Worm (Caenorhabditis elegans): ENCODE measurements around the gene C27D9.1.
A peak's percentile ranks its signal among the peaks of the same experiment; 100 is the strongest.

The C27D9.1 gene

DNA sequence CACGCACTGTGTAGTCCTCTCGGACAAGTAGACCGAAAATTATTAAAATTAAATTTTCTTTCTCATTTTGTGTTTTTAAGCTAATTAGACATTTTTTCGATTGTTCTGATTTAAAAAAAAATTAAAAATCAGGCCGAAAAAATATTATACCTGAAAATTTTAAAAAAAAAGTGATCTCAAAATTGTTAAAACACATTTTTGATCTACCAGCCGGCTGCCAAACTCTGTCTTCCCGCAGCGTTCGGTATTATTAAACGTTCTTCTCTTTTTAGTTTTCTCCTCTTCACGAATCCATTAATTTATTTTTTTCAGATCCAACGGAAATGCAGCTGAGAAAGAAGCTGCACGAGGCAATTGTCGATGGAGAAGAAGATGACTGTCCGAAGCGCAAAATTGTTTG lies at the start of gene C27D9.1:
C27D9.1 (plus strand) TSS at position 281 of the 400 bp plus-strand sequence.
- TF ChIP-seq nhr-90 (tag; optimal IDR thresholded peaks at IDR 0.05; ENCODE audit: poor library complexity) (no peak), aly-2 (tag; optimal IDR thresholded peaks at IDR 0.05) (no peak), zip-4 (GFP tag; optimal IDR thresholded peaks at IDR 0.05) (no peak), snpc-4 (tag; optimal IDR thresholded peaks at IDR 0.05) (no peak), ceh-88 (GFP tag; IDR thresholded peaks at IDR 0.05) (no peak), sox-4 (tag; optimal IDR thresholded peaks at IDR 0.05) (no peak)

DNA sequence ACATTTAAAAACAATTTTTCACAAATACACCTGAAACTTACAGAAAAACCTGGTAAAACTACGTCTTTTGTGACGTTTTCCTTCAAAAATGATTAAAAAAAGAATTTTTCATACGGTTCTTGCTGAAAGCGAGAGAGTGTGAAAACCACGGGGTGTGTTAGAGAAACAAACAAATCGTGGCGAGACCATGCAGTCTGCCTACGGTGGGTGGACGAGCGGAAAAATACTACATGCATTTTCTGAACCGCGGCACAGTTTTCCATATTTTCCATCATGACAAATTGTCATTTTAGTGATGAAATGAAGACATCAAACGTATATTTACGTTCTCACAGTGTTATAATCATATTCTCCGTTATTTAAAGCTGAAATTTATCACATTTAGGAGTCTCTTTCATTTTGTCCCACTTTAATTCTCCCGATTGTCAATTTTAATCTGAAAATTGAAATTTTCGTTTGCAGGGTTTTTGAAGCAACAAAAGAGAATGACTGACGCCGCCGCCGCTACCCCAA lies 46.8 kb upstream of the C27D9.1 start, which contains the start of the genes F10G7.9 and tsn-1:
F10G7.9 (minus strand) TSS at position 127 of the 513 bp plus-strand sequence.
tsn-1 (plus strand) TSS at position 463 of the 513 bp plus-strand sequence.
- TF ChIP-seq lin-35 (GFP tag; optimal IDR thresholded peaks at IDR 0.05) (peak; percentile 61 to 86), ama-1 (optimal IDR thresholded peaks at IDR 0.05) (no peak), lin-14 (GFP tag; optimal IDR thresholded peaks at IDR 0.05) (peak; percentile 68), F16B12.6 (tag; optimal IDR thresholded peaks at IDR 0.05) (peak; percentile 41), Y116A8C.19 (tag; optimal IDR thresholded peaks at IDR 0.05; ENCODE audit: borderline replicate concordance) (no peak), tlp-1 (tag; optimal IDR thresholded peaks at IDR 0.05) (no peak), lir-3 (tag; optimal IDR thresholded peaks at IDR 0.05; ENCODE audit: poor library complexity) (no peak), swsn-7 (tag; optimal IDR thresholded peaks at IDR 0.05) (peak; percentile 47), fkh-10 (GFP tag; optimal IDR thresholded peaks at IDR 0.05) (no peak), sptf-1 (tag; optimal IDR thresholded peaks at IDR 0.05) (no peak), unc-86 (tag; optimal IDR thresholded peaks at IDR 0.05) (peak; percentile 33), alr-1 (tag; optimal IDR thresholded peaks at IDR 0.05; ENCODE audit: borderline replicate concordance) (no peak), zip-4 (GFP tag; optimal IDR thresholded peaks at IDR 0.05) (no peak), nhr-237 (tag; optimal IDR thresholded peaks at IDR 0.05) (no peak), tbx-2 (tag; optimal IDR thresholded peaks at IDR 0.05) (peak; percentile 45), ceh-90 (tag; optimal IDR thresholded peaks at IDR 0.05) (no peak), C04F5.9 (tag; optimal IDR thresholded peaks at IDR 0.05) (no peak), unc-98 (GFP tag; IDR thresholded peaks at IDR 0.05) (no peak), sup-37 (GFP tag; optimal IDR thresholded peaks at IDR 0.05) (no peak), nhr-12 (tag; optimal IDR thresholded peaks at IDR 0.05) (no peak), unc-130 (tag; optimal IDR thresholded peaks at IDR 0.05) (peak; percentile 32), nhr-76 (tag; optimal IDR thresholded peaks at IDR 0.05) (no peak), nhr-19 (GFP tag; conservative IDR thresholded peaks at IDR 0.05) (peak; percentile 44; the same call in 1 of the 2 replicates), blmp-1 (tag; optimal IDR thresholded peaks at IDR 0.05) (no peak), efl-3 (GFP tag; optimal IDR thresholded peaks at IDR 0.05) (no peak), nhr-77 (tag; optimal IDR thresholded peaks at IDR 0.05) (no peak), nhr-28 (tag; optimal IDR thresholded peaks at IDR 0.05) (no peak), lsy-2 (tag; optimal IDR thresholded peaks at IDR 0.05) (peak; percentile 93 to 98), mep-1 (tag; optimal IDR thresholded peaks at IDR 0.05) (no peak), grh-1 (GFP tag; IDR thresholded peaks at IDR 0.05) (no peak), fos-1 (tag; optimal IDR thresholded peaks at IDR 0.05) (no peak), dsc-1 (tag; optimal IDR thresholded peaks at IDR 0.05) (no peak), snpc-4 (tag; optimal IDR thresholded peaks at IDR 0.05) (no peak), C16A3.4 (tag; optimal IDR thresholded peaks at IDR 0.05) (peak; percentile 48), nhr-84 (tag; optimal IDR thresholded peaks at IDR 0.05) (no peak), aha-1 (tag; optimal IDR thresholded peaks at IDR 0.05) (no peak), fkh-8 (tag; optimal IDR thresholded peaks at IDR 0.05) (no peak), C34B4.2 (tag; optimal IDR thresholded peaks at IDR 0.05) (no peak), ces-1 (GFP tag; optimal IDR thresholded peaks at IDR 0.05) (no peak), sox-4 (tag; optimal IDR thresholded peaks at IDR 0.05) (no peak), unc-62 (GFP tag; optimal IDR thresholded peaks at IDR 0.05) (no peak), nhr-11 (tag; optimal IDR thresholded peaks at IDR 0.05) (no peak), ztf-4 (tag; optimal IDR thresholded peaks at IDR 0.05) (no peak), unc-30 (tag; optimal IDR thresholded peaks at IDR 0.05) (no peak), ceh-82 (tag; optimal IDR thresholded peaks at IDR 0.05) (peak; percentile 21 to 62 (median 38)), ceh-63 (GFP tag; optimal IDR thresholded peaks at IDR 0.05) (no peak), nhr-20 (tag; optimal IDR thresholded peaks at IDR 0.05) (peak; percentile 58), irx-1 (tag; optimal IDR thresholded peaks at IDR 0.05) (no peak), xbp-1 (tag; optimal IDR thresholded peaks at IDR 0.05) (peak; percentile 49)
